Worm (Caenorhabditis elegans): ENCODE measurements around the gene F54C9.7.

F54C9.7 gene

DNA sequence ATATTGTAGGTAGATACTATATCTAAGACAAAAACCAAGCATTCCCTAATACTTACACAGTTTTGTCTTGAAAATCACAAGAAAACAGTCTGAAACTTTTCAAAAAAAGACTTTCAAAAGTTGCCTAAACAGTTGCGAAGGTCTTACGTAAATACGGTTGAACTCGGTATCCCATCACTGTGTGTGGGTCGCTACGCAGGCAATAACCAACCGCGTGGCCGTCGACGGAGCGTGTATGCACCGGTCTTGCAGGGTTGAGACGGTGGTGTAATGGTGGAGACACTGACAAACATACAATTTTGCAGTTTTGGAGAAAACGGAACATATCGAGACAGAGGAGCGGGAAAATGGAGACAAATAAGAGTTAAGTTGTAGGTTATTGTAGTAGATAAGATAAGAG lies 11.9 kb upstream of the F54C9.7 start, which contains the start of gene iff-2 (continued):
- TF ChIP-seq unc-55 (GFP tag; optimal IDR thresholded peaks at IDR 0.05) (peak; percentile 86), elt-2 (tag; optimal IDR thresholded peaks at IDR 0.05) (peak; percentile 91), unc-3 (GFP tag; conservative IDR thresholded peaks at IDR 0.05) (peak; percentile 43; the same call in 1 of the 2 replicates), unc-3 (tag; optimal IDR thresholded peaks at IDR 0.05) (peak; percentile 48), mec-3 (tag; optimal IDR thresholded peaks at IDR 0.05; ENCODE audit: borderline replicate concordance) (no peak), tbx-7 (tag; optimal IDR thresholded peaks at IDR 0.05) (peak; percentile 48), fkh-10 (GFP tag; optimal IDR thresholded peaks at IDR 0.05) (peak; percentile 59), che-1 (tag; optimal IDR thresholded peaks at IDR 0.05) (no peak), Y22D7AL.16 (tag; optimal IDR thresholded peaks at IDR 0.05) (no peak), zip-5 (tag; optimal IDR thresholded peaks at IDR 0.05) (no peak), tbx-2 (tag; optimal IDR thresholded peaks at IDR 0.05) (peak; percentile 97), ama-1 (optimal IDR thresholded peaks at IDR 0.05) (peak; percentile 51), C38D4.7 (GFP tag; optimal IDR thresholded peaks at IDR 0.05) (peak; percentile 18), ceh-22 (tag; optimal IDR thresholded peaks at IDR 0.05) (peak; percentile 67), ttx-3 (tag; optimal IDR thresholded peaks at IDR 0.05) (peak; percentile 37), rnt-1 (tag; optimal IDR thresholded peaks at IDR 0.05) (peak; percentile 95), ceh-24 (tag; optimal IDR thresholded peaks at IDR 0.05) (no peak), ceh-34 (tag; optimal IDR thresholded peaks at IDR 0.05) (peak; percentile 96), nfya-1 (tag; optimal IDR thresholded peaks at IDR 0.05) (peak; percentile 97), ahr-1 (tag; optimal IDR thresholded peaks at IDR 0.05) (no peak), gmeb-2 (tag; optimal IDR thresholded peaks at IDR 0.05) (no peak), dmd-4 (tag; optimal IDR thresholded peaks at IDR 0.05; ENCODE audit: borderline replicate concordance) (peak; percentile 1), sdc-2 (tag; optimal IDR thresholded peaks at IDR 0.05) (peak; percentile 78), ceh-14 (tag; optimal IDR thresholded peaks at IDR 0.05) (peak; percentile 83), pax-1 (tag; optimal IDR thresholded peaks at IDR 0.05) (peak; percentile 83), eyg-1 (tag; optimal IDR thresholded peaks at IDR 0.05) (no peak), ref-2 (tag; optimal IDR thresholded peaks at IDR 0.05) (peak; percentile 97), ztf-16 (tag; optimal IDR thresholded peaks at IDR 0.05) (peak; percentile 83), hlh-15 (tag; optimal IDR thresholded peaks at IDR 0.05) (no peak)

DNA sequence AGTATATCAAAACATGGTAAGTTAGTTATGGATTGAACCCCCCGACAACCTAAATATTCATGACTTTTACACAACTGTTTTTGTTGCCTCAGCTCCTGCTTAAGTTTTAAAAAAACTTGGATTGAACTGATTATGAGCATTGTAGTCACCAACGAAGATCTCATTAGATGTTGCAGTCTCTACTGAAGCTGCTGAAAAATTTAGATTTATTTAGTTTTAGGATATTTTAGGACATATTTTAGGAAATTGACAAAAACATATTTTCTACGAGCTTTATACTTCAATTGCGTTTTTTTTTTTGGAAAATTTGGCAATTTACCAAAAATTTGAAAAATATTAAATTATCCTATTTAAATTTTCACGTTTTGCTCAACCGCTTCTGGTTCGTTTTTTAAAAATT lies 11.1 kb upstream of the F54C9.7 start, which contains the start of gene F54C9.14:
Gene F54C9.14, plus strand, starts transcription at position 301 of the 400 bp plus-strand sequence.
- TF ChIP-seq che-1 (tag; optimal IDR thresholded peaks at IDR 0.05): no peak
- TF ChIP-seq T23F11.4 (GFP tag; optimal IDR thresholded peaks at IDR 0.05): no peak
- no peak for TF ChIP-seq pha-4 (tag; optimal IDR thresholded peaks at IDR 0.05)
- TF ChIP-seq ahr-1 (tag; optimal IDR thresholded peaks at IDR 0.05): no peak
- no peak for TF ChIP-seq F13H6.1 (tag; optimal IDR thresholded peaks at IDR 0.05)
- no peak for TF ChIP-seq dve-1 (tag; optimal IDR thresholded peaks at IDR 0.05)
- no peak for TF ChIP-seq ceh-48 (tag; optimal IDR thresholded peaks at IDR 0.05)
- TF ChIP-seq ama-1 (optimal IDR thresholded peaks at IDR 0.05): no peak
- no peak for TF ChIP-seq npax-4 (tag; optimal IDR thresholded peaks at IDR 0.05)
- TF ChIP-seq ceh-34 (tag; optimal IDR thresholded peaks at IDR 0.05): no peak
- no peak for TF ChIP-seq C08G9.2 (tag; optimal IDR thresholded peaks at IDR 0.05)
- TF ChIP-seq fax-1 (tag; optimal IDR thresholded peaks at IDR 0.05): no peak
- no peak for TF ChIP-seq ceh-14 (tag; optimal IDR thresholded peaks at IDR 0.05)
- no peak for TF ChIP-seq K09A11.1 (tag; optimal IDR thresholded peaks at IDR 0.05; ENCODE audit: insufficient read depth)
- no peak for TF ChIP-seq sdc-2 (tag; optimal IDR thresholded peaks at IDR 0.05)
- no peak for TF ChIP-seq tbx-2 (tag; optimal IDR thresholded peaks at IDR 0.05)
- no peak for TF ChIP-seq sox-2 (GFP tag; IDR thresholded peaks at IDR 0.05)
- TF ChIP-seq ztf-16 (tag; optimal IDR thresholded peaks at IDR 0.05): no peak
- no peak for TF ChIP-seq unc-55 (GFP tag; optimal IDR thresholded peaks at IDR 0.05)

ce11 chrII:8566039-8566438 lies 7.1 kb upstream of the F54C9.7 start, which contains the start of gene stc-1:
Gene stc-1, minus strand, starts transcription at chrII:8566139.
- TF ChIP-seq elt-2 (tag; optimal IDR thresholded peaks at IDR 0.05) (peak; percentile 3), unc-55 (GFP tag; optimal IDR thresholded peaks at IDR 0.05) (no peak), pax-1 (tag; optimal IDR thresholded peaks at IDR 0.05) (no peak), pat-9 (tag; optimal IDR thresholded peaks at IDR 0.05) (no peak)
